Fruit fly (Drosophila melanogaster) whole organism, embryonic: Measurements from ENCODE around the gene Trmt6.

Source experiments
- CG10274 ChIP-seq: fragments of 200-800 bp; sonication (Bioruptor generic); optimal IDR thresholded peaks from 3 replicates; lab custom pipeline; 2017; ENCODE audit warnings: missing biosample characterization, mild to moderate bottlenecking, missing genetic modification characterization
- CG1603 ChIP-seq: fragments of 200-800 bp; sonication (Bioruptor generic); optimal IDR thresholded peaks from 2 replicates; lab custom pipeline; 2019; ENCODE audit warnings: missing biosample characterization, mild to moderate bottlenecking, missing genetic modification characterization, moderate library complexity
- CG16779 ChIP-seq: fragments of 200-800 bp; sonication (Bioruptor generic); IDR thresholded peaks from 2 replicates; pipeline ENCODE4 v1.3.6; 2022; ENCODE audit warnings: missing biosample characterization, missing genetic modification characterization
- CG17802 ChIP-seq: fragments of 200-800 bp; sonication (Bioruptor generic); optimal IDR thresholded peaks from 2 replicates; lab custom pipeline; 2018; ENCODE audit warnings: missing biosample characterization, mild to moderate bottlenecking, missing genetic modification characterization, moderate library complexity
- Spps ChIP-seq: fragments of 200-800 bp; sonication (Bioruptor generic); optimal IDR thresholded peaks from 2 replicates; lab custom pipeline; 2018; ENCODE audit warnings: missing biosample characterization, mild to moderate bottlenecking, missing genetic modification characterization
- Usf ChIP-seq: fragments of 200-800 bp; sonication (Bioruptor generic); optimal IDR thresholded peaks from 2 replicates; lab custom pipeline; 2017; ENCODE audit warnings: missing genotype, missing biosample characterization, missing genetic modification characterization
- dm ChIP-seq: fragments of 200-800 bp; sonication (Bioruptor generic); optimal IDR thresholded peaks from 3 replicates; lab custom pipeline; 2016; ENCODE audit warnings: missing biosample characterization, missing genetic modification characterization
- fd3F ChIP-seq: fragments of 200-800 bp; sonication (Bioruptor generic); optimal IDR thresholded peaks from 2 replicates; lab custom pipeline; 2018; ENCODE audit warnings: missing biosample characterization, mild to moderate bottlenecking, missing genetic modification characterization, moderate library complexity
- stc ChIP-seq: fragments of 200-800 bp; sonication (Bioruptor generic); IDR thresholded peaks from 2 replicates; pipeline ENCODE4 v1.3.6; 2022; ENCODE audit warnings: missing biosample characterization, missing genetic modification characterization

- TF ChIP-seq Spps (tag; lab: Kevin White, UChicago) (no peak), fd3F (GFP tag; lab: Kevin White, UChicago) (peak; percentile 90), dm (GFP tag; lab: Kevin White, UChicago) (peak; percentile 43), CG16779 (GFP tag; lab: Robert Waterston, UW) (peak; percentile 72), CG10274 (GFP tag; lab: Kevin White, UChicago) (peak; percentile 70), CG17802 (tag; lab: Kevin White, UChicago) (peak; percentile 3), CG1603 (tag; lab: Kevin White, UChicago) (peak; percentile 78), Usf (GFP tag; lab: Kevin White, UChicago) (peak; percentile 41), stc (GFP tag; lab: Robert Waterston, UW) (peak; percentile 95)
These were observed 39.0 kb upstream of the Trmt6 start, which contains the start of gene Dpp10 for dm6 chr2L:6601018-6601505.
